Fruit fly (Drosophila melanogaster) whole organism, embryonic: Measurements from ENCODE around the gene RanGAP.

Source experiments
- CG12299 ChIP-seq: fragments of 200-800 bp; sonication (Bioruptor generic); optimal IDR thresholded peaks from 2 replicates; lab custom pipeline; 2018; ENCODE audit warnings: missing biosample characterization, mild to moderate bottlenecking, missing genetic modification characterization
- CG16815 ChIP-seq: fragments of 200-800 bp; sonication (Bioruptor generic); optimal IDR thresholded peaks from 3 replicates; lab custom pipeline; 2017; ENCODE audit warnings: missing biosample characterization, mild to moderate bottlenecking, missing genetic modification characterization
- CG2875 ChIP-seq: fragments of 200-800 bp; sonication (Bioruptor generic); optimal IDR thresholded peaks from 2 replicates; lab custom pipeline; 2017; ENCODE audit warnings: missing biosample characterization, mild to moderate bottlenecking, missing genetic modification characterization, missing genetic modification reagents
- CG2889 ChIP-seq: fragments of 200-800 bp; sonication (Bioruptor generic); IDR thresholded peaks from 3 replicates; pipeline ENCODE4 v1.3.6; 2022; ENCODE audit warnings: missing biosample characterization, missing genetic modification characterization
- CG33213 ChIP-seq: fragments of 200-800 bp; sonication (Bioruptor generic); optimal IDR thresholded peaks from 3 replicates; lab custom pipeline; 2016; ENCODE audit warnings: missing biosample characterization, missing genetic modification characterization
- D19B ChIP-seq: fragments of 200-800 bp; sonication (Bioruptor generic); optimal IDR thresholded peaks from 2 replicates; lab custom pipeline; 2017; ENCODE audit warnings: missing biosample characterization, mild to moderate bottlenecking, missing genetic modification characterization
- Gsc ChIP-seq: fragments of 200-800 bp; sonication (Bioruptor generic); IDR thresholded peaks from 2 replicates; pipeline ENCODE4 v1.3.6; 2022; ENCODE audit warnings: missing biosample characterization, missing genetic modification characterization
- Oaz ChIP-seq: fragments of 200-800 bp; sonication (Bioruptor generic); IDR thresholded peaks from 2 replicates; pipeline ENCODE4 v1.3.6; 2022; ENCODE audit warnings: missing biosample characterization, missing genetic modification characterization
- Pdp1 ChIP-seq, 2 experiments: fragments of 200-800 bp; sonication (Bioruptor generic); optimal IDR thresholded peaks; 3 replicates each; lab custom pipeline; 2016; ENCODE audit warnings: missing biosample characterization in 2 of 2, missing genetic modification characterization in 2 of 2, mild to moderate bottlenecking in 1 of 2, moderate library complexity in 1 of 2
- Scr ChIP-seq: fragments of 200-800 bp; sonication (Bioruptor generic); IDR thresholded peaks from 2 replicates; pipeline ENCODE4 v1.3.6; 2022; ENCODE audit warnings: missing biosample characterization, missing genetic modification characterization; ENCODE audit not compliant: partially characterized antibody
- Trl ChIP-seq, 3 experiments: fragments of >200 bp in 2 of 3; fragments of 200-800 bp in 1 of 3; sonication (Bioruptor generic) in 1 of 3; optimal IDR thresholded peaks; 2 replicates in 1 of 3; 3 replicates in 2 of 3; lab custom pipeline; 2016 to 2017; ENCODE audit warnings: missing biosample characterization in 1 of 3, missing genetic modification characterization in 1 of 3
- Xbp1 ChIP-seq: fragments of 200-800 bp; sonication (Bioruptor generic); optimal IDR thresholded peaks from 3 replicates; lab custom pipeline; 2016; ENCODE audit warnings: missing biosample characterization, mild to moderate bottlenecking, missing genetic modification characterization
- dpn ChIP-seq, 2 experiments: fragments of 200-800 bp; sonication (Bioruptor generic); optimal IDR thresholded peaks; 3 replicates each; lab custom pipeline; 2016; ENCODE audit warnings: missing biosample characterization in 2 of 2, missing genetic modification characterization in 2 of 2
- maf-S ChIP-seq: fragments of 200-800 bp; sonication (Bioruptor generic); optimal IDR thresholded peaks from 2 replicates; lab custom pipeline; 2016; ENCODE audit warnings: missing biosample characterization, missing genetic modification characterization

dm6 chr2L:19402667-19403066 lies 39.1 kb upstream of the RanGAP start:
- TF ChIP-seq D19B (GFP tag; lab: Kevin White, UChicago) (no peak), CG12299 (tag; lab: Kevin White, UChicago) (no peak), dpn (GFP tag; optimal IDR thresholded peaks at IDR 0.05; lab: Kevin White, UChicago) (no peak), Trl (optimal IDR thresholded peaks at IDR 0.05; lab: Kevin White, UChicago) (no peak), Trl (GFP tag; optimal IDR thresholded peaks at IDR 0.05; lab: Kevin White, UChicago) (no peak), CG33213 (GFP tag; lab: Kevin White, UChicago) (no peak), Gsc (GFP tag; lab: Robert Waterston, UW) (no peak), Xbp1 (GFP tag; lab: Kevin White, UChicago) (no peak), CG2875 (no peak), Oaz (GFP tag; lab: Robert Waterston, UW) (no peak), Scr (GFP tag; lab: Robert Waterston, UW) (no peak), CG2889 (GFP tag; lab: Robert Waterston, UW) (no peak), CG16815 (GFP tag; lab: Kevin White, UChicago) (no peak), Pdp1 (GFP tag; optimal IDR thresholded peaks at IDR 0.05; lab: Kevin White, UChicago) (no peak), maf-S (no peak)
